Worm (Caenorhabditis elegans) whole organism, L1 larva: Measurements from ENCODE around the gene vig-1.

Experiments
- C34B4.2 ChIP-seq: sonication (generic microtip); optimal IDR thresholded peaks from 2 replicates; lab custom pipeline; 2017; ENCODE audit warnings: mild to moderate bottlenecking, missing genetic modification characterization, missing compliant biosample characterization
- F16B12.6 ChIP-seq: fragments of 150-350 bp; optimal IDR thresholded peaks from 2 replicates; lab custom pipeline; 2014; ENCODE audit warnings: missing biosample characterization, missing genetic modification characterization
- aha-1 ChIP-seq: fragments of 150-350 bp; optimal IDR thresholded peaks from 2 replicates; lab custom pipeline; 2014; ENCODE audit warnings: missing biosample characterization, missing genetic modification characterization
- ama-1 ChIP-seq: fragments of 150-350 bp; optimal IDR thresholded peaks from 2 replicates; lab custom pipeline; 2014
- ceh-63 ChIP-seq: fragments of 200-800 bp; sonication (Bioruptor generic); optimal IDR thresholded peaks from 2 replicates; lab custom pipeline; 2018; ENCODE audit warnings: mild to moderate bottlenecking, missing genetic modification characterization, missing compliant biosample characterization
- ceh-8 ChIP-seq: fragments of 200-800 bp; sonication (Bioruptor generic); optimal IDR thresholded peaks from 2 replicates; lab custom pipeline; 2018; ENCODE audit warnings: mild to moderate bottlenecking, missing genetic modification characterization, moderate library complexity, missing compliant biosample characterization
- ceh-82 ChIP-seq, 3 experiments: fragments of 150-350 bp in 1 of 3; sonication (generic microtip) in 2 of 3; optimal IDR thresholded peaks; 2 replicates each; lab custom pipeline; 2014 to 2017; ENCODE audit warnings: missing biosample characterization in 3 of 3, missing genetic modification characterization in 3 of 3
- ceh-88 ChIP-seq: fragments of 200-800 bp; sonication (Bioruptor generic); IDR thresholded peaks from 2 replicates; pipeline ENCODE4 v1.3.6; 2022; ENCODE audit warnings: missing genetic modification characterization, missing compliant biosample characterization
- ceh-90 ChIP-seq: sonication (generic microtip); optimal IDR thresholded peaks from 2 replicates; lab custom pipeline; 2016; ENCODE audit warnings: missing genetic modification characterization, missing compliant biosample characterization
- dsc-1 ChIP-seq: sonication (generic microtip); optimal IDR thresholded peaks from 2 replicates; lab custom pipeline; 2016; ENCODE audit warnings: mild to moderate bottlenecking, missing genetic modification characterization, missing compliant biosample characterization
- egl-13 ChIP-seq: sonication (generic microtip); optimal IDR thresholded peaks from 2 replicates; lab custom pipeline; 2016; ENCODE audit warnings: missing genotype, missing genetic modification reagents, missing genetic modification characterization, missing compliant biosample characterization
- elt-2 ChIP-seq: sonication (generic microtip); optimal IDR thresholded peaks from 2 replicates; lab custom pipeline; 2016; ENCODE audit warnings: missing genetic modification characterization, mild to moderate bottlenecking, inconsistent platforms, missing compliant biosample characterization, missing genetic modification reagents
- elt-3 ChIP-seq, 6 experiments: fragments of 150-350 bp in 1 of 6; sonication (generic microtip); optimal IDR thresholded peaks; 2 replicates each; lab custom pipeline; 2017 to 2018; ENCODE audit warnings: missing biosample characterization in 6 of 6, missing genetic modification characterization in 6 of 6, inconsistent platforms in 1 of 6
- ets-5 ChIP-seq: fragments of 200-800 bp; sonication (Bioruptor generic); IDR thresholded peaks from 2 replicates; pipeline ENCODE4 v1.3.6; 2022; ENCODE audit warnings: missing genetic modification characterization, missing compliant biosample characterization
- fkh-8 ChIP-seq: sonication (generic microtip); optimal IDR thresholded peaks from 2 replicates; lab custom pipeline; 2016; ENCODE audit warnings: mild to moderate bottlenecking, missing genetic modification characterization, missing compliant biosample characterization
- hlh-4 ChIP-seq: sonication (generic microtip); optimal IDR thresholded peaks from 2 replicates; lab custom pipeline; 2016; ENCODE audit warnings: mild to moderate bottlenecking, missing genetic modification characterization, missing compliant biosample characterization
- hpl-2 ChIP-seq: fragments of 150-350 bp; optimal IDR thresholded peaks from 2 replicates; lab custom pipeline; 2014; ENCODE audit warnings: missing biosample characterization, missing genetic modification reagents, missing genetic modification characterization
- irx-1 ChIP-seq: sonication (generic microtip); optimal IDR thresholded peaks from 2 replicates; lab custom pipeline; 2016; ENCODE audit warnings: missing genetic modification characterization, missing compliant biosample characterization
- jun-1 ChIP-seq: fragments of 150-350 bp; optimal IDR thresholded peaks from 2 replicates; lab custom pipeline; 2014; ENCODE audit warnings: missing biosample characterization, missing genetic modification reagents, missing genetic modification characterization
- lin-14 ChIP-seq: fragments of 200-800 bp; sonication (Bioruptor generic); optimal IDR thresholded peaks from 2 replicates; lab custom pipeline; 2018; ENCODE audit warnings: mild to moderate bottlenecking, missing genetic modification characterization, moderate library complexity, missing compliant biosample characterization
- lin-15B ChIP-seq: fragments of 150-350 bp; sonication (generic microtip); optimal IDR thresholded peaks from 3 replicates; lab custom pipeline; 2014; ENCODE audit warnings: missing biosample characterization, missing genetic modification characterization
- lin-39 ChIP-seq: fragments of 150-350 bp; optimal IDR thresholded peaks from 2 replicates; lab custom pipeline; 2014; ENCODE audit warnings: missing biosample characterization, missing genetic modification reagents, missing genetic modification characterization
- lir-3 ChIP-seq: sonication (generic microtip); optimal IDR thresholded peaks from 2 replicates; lab custom pipeline; 2016; ENCODE audit warnings: mild to moderate bottlenecking, missing genetic modification characterization, moderate library complexity, missing compliant biosample characterization; ENCODE audit not compliant: poor library complexity
- lsy-2 ChIP-seq, 2 experiments: fragments of 150-350 bp; optimal IDR thresholded peaks; 2 replicates each; lab custom pipeline; 2014; ENCODE audit warnings: missing biosample characterization in 2 of 2, missing genetic modification characterization in 2 of 2
- mdl-1 ChIP-seq, 2 experiments: fragments of 150-350 bp; optimal IDR thresholded peaks; 2 replicates each; lab custom pipeline; 2014 to 2017; ENCODE audit warnings: missing biosample characterization in 2 of 2, missing genetic modification characterization in 2 of 2, inconsistent platforms in 1 of 2
- nhr-11 ChIP-seq: fragments of 150-350 bp; optimal IDR thresholded peaks from 2 replicates; lab custom pipeline; 2014; ENCODE audit warnings: missing biosample characterization, missing genetic modification characterization
- nhr-19 ChIP-seq: fragments of 200-800 bp; sonication (Bioruptor generic); conservative IDR thresholded peaks from 2 replicates; pipeline ENCODE4 v1.3.6; 2022; ENCODE audit warnings: missing genetic modification characterization, missing compliant biosample characterization
- nhr-237 ChIP-seq: fragments of 150-350 bp; optimal IDR thresholded peaks from 2 replicates; lab custom pipeline; 2014; ENCODE audit warnings: missing biosample characterization, missing genetic modification characterization
- nhr-28 ChIP-seq: fragments of 150-350 bp; optimal IDR thresholded peaks from 2 replicates; lab custom pipeline; 2014; ENCODE audit warnings: missing biosample characterization, missing genetic modification characterization
- nhr-47 ChIP-seq: sonication (generic microtip); optimal IDR thresholded peaks from 2 replicates; lab custom pipeline; 2016; ENCODE audit warnings: mild to moderate bottlenecking, missing genetic modification characterization, moderate library complexity, missing compliant biosample characterization
- nhr-71 ChIP-seq: sonication (generic microtip); optimal IDR thresholded peaks from 2 replicates; lab custom pipeline; 2016; ENCODE audit warnings: mild to moderate bottlenecking, missing genetic modification characterization, moderate library complexity, missing compliant biosample characterization
- nhr-76 ChIP-seq: sonication (generic microtip); optimal IDR thresholded peaks from 2 replicates; lab custom pipeline; 2017; ENCODE audit warnings: missing biosample characterization, missing genetic modification characterization
- nhr-77 ChIP-seq: fragments of 150-350 bp; optimal IDR thresholded peaks from 2 replicates; lab custom pipeline; 2014; ENCODE audit warnings: missing biosample characterization, missing genetic modification characterization
- nhr-84 ChIP-seq: sonication (generic microtip); optimal IDR thresholded peaks from 2 replicates; lab custom pipeline; 2017; ENCODE audit warnings: missing biosample characterization, missing genetic modification characterization
- nhr-90 ChIP-seq: sonication (generic microtip); optimal IDR thresholded peaks from 2 replicates; lab custom pipeline; 2016; ENCODE audit warnings: mild to moderate bottlenecking, missing genetic modification characterization, missing compliant biosample characterization; ENCODE audit not compliant: poor library complexity
- rnt-1 ChIP-seq: sonication (generic microtip); optimal IDR thresholded peaks from 2 replicates; lab custom pipeline; 2016; ENCODE audit warnings: mild to moderate bottlenecking, missing genetic modification characterization, moderate library complexity, missing compliant biosample characterization
- skn-1 ChIP-seq: fragments of 150-350 bp; optimal IDR thresholded peaks from 2 replicates; lab custom pipeline; 2014; ENCODE audit warnings: missing biosample characterization, missing genetic modification characterization
- sox-4 ChIP-seq: sonication (generic microtip); optimal IDR thresholded peaks from 2 replicates; lab custom pipeline; 2016; ENCODE audit warnings: missing genetic modification characterization, missing compliant biosample characterization
- sptf-1 ChIP-seq: fragments of 150-350 bp; optimal IDR thresholded peaks from 2 replicates; lab custom pipeline; 2014; ENCODE audit warnings: missing biosample characterization, missing genetic modification characterization
- sup-37 ChIP-seq: fragments of 200-800 bp; sonication (Bioruptor generic); optimal IDR thresholded peaks from 2 replicates; lab custom pipeline; 2018; ENCODE audit warnings: mild to moderate bottlenecking, missing genetic modification characterization, missing compliant biosample characterization
- unc-86 ChIP-seq: sonication (generic microtip); optimal IDR thresholded peaks from 2 replicates; lab custom pipeline; 2016; ENCODE audit warnings: missing genetic modification characterization, missing compliant biosample characterization
- zag-1 ChIP-seq: fragments of 150-350 bp; optimal IDR thresholded peaks from 2 replicates; lab custom pipeline; 2014; ENCODE audit warnings: missing biosample characterization, missing genetic modification characterization
- zip-4 ChIP-seq: fragments of 200-800 bp; sonication (Bioruptor generic); optimal IDR thresholded peaks from 2 replicates; lab custom pipeline; 2018; ENCODE audit warnings: mild to moderate bottlenecking, missing genetic modification characterization, moderate library complexity, missing compliant biosample characterization
- ztf-11 ChIP-seq, 2 experiments: sonication (generic microtip); optimal IDR thresholded peaks; 2 replicates each; lab custom pipeline; 2016 to 2017; ENCODE audit warnings: missing genetic modification characterization in 2 of 2, missing biosample characterization in 1 of 2, missing compliant biosample characterization in 1 of 2
- ztf-4 ChIP-seq: fragments of 150-350 bp; optimal IDR thresholded peaks from 2 replicates; lab custom pipeline; 2014; ENCODE audit warnings: missing biosample characterization, missing genetic modification characterization

The vig-1 gene

DNA sequence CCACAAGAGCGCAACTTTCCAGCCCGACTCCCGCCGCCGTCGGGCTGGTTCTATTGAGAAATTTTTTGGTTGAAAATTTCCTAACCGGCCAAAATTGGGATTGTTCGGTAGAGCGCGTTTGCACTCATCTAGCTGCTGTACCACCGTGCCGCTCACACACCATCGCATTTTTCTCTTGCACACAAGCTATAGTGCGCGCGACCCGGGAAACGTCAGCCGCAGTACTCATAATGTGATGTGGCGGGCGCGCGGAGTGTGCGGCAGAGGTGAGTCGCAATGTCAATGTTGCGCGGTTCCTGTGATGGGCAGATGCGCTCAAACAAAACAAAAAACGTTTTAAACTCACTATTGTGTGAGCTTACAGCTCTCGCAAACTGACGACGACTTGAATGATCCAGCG, 35.9 kb upstream of the vig-1 start:
- TF ChIP-seq sup-37 (GFP tag; lab: Kevin White, UChicago) (no peak), mdl-1 (tag; optimal IDR thresholded peaks at IDR 0.05; lab: Kevin White, UChicago) (no peak), irx-1 (tag; lab: Kevin White, UChicago) (no peak), fkh-8 (tag; lab: Kevin White, UChicago) (no peak), egl-13 (tag; lab: Kevin White, UChicago) (no peak), F16B12.6 (tag; lab: Kevin White, UChicago) (no peak), sptf-1 (no peak), jun-1 (tag; lab: Kevin White, UChicago) (no peak), ceh-90 (tag; lab: Kevin White, UChicago) (no peak), hlh-4 (tag; lab: Kevin White, UChicago) (no peak), ets-5 (GFP tag; lab: Robert Waterston, UW) (no peak), nhr-11 (no peak), ztf-4 (tag; lab: Kevin White, UChicago) (no peak), ceh-88 (no peak), lsy-2 (tag; optimal IDR thresholded peaks at IDR 0.05; lab: Kevin White, UChicago) (no peak), skn-1 (no peak)

DNA sequence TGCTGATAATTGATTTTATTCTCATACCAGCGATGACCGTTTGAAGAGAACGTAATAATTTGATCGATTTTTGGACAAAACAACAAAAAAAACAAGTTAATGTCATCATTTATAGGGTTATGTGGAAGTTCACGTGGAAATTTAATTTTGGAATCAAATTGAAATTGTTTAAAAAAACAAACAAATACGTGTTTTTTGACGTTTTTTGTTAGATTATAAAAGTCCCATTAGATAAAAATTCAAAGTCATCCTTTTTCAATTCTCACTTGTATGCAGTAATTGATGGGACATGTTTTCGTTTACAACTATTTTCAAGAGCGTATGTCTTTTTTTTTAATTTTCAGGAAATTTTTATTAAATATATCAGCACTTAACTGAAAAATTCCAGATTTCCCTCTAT, 35.3 kb upstream of the vig-1 start, which contains the start of the genes Y57G7A.6 and Y57G7A.3:
TSS of gene Y57G7A.6 (minus strand) at position 101 of the 400 bp plus-strand sequence.
TSS of gene Y57G7A.3 (plus strand) at position 269 of the 400 bp plus-strand sequence.
- TF ChIP-seq zip-4 = no peak
- no peak for TF ChIP-seq nhr-84 (tag; lab: Kevin White, UChicago)
- TF ChIP-seq lir-3 (tag; lab: Kevin White, UChicago) = no peak
- no peak for TF ChIP-seq rnt-1 (tag; lab: Kevin White, UChicago)
- TF ChIP-seq nhr-77 (tag; lab: Kevin White, UChicago) = no peak
- TF ChIP-seq aha-1 = no peak
- TF ChIP-seq nhr-28 (tag; lab: Kevin White, UChicago) = no peak
- TF ChIP-seq ama-1 = no peak
- TF ChIP-seq sox-4 = no peak
- TF ChIP-seq ceh-63 = no peak
- TF ChIP-seq F16B12.6 (tag; lab: Kevin White, UChicago) = no peak
- no peak for TF ChIP-seq dsc-1 (tag; lab: Kevin White, UChicago)
- no peak for TF ChIP-seq irx-1 (tag; lab: Kevin White, UChicago)
- TF ChIP-seq nhr-76 (tag; lab: Kevin White, UChicago) = no peak
- TF ChIP-seq lin-14 (GFP tag; lab: Kevin White, UChicago) = no peak
- TF ChIP-seq ceh-8 = no peak
- no peak for TF ChIP-seq ztf-11 (tag; optimal IDR thresholded peaks at IDR 0.05; lab: Kevin White, UChicago)

DNA sequence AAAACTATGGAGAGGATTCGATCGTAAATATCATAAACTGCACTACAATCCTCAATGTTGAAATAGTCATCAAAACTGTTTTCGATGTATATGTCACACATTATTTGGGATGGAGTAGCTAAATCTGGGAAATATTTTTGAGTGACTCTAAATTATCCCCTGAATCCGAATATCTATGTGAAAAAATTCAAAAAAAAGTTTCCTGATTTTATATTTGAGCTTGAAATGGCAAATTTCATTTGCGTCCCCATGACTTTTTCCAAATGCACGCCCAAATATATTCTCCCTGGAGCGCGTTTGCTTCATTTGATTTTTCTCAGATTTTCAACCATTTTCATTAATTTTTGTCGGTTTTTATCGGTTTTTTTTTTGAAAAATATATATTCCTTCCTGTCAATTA, 27.7 kb upstream of the vig-1 start, which contains the start of gene srz-64:
TSS of gene srz-64 (minus strand) at position 101 of the 400 bp plus-strand sequence.
- TF ChIP-seq nhr-90 = no peak
- no peak for TF ChIP-seq lin-15B (tag; lab: Kevin White, UChicago)
- TF ChIP-seq zip-4 = no peak
- TF ChIP-seq unc-86 = no peak
- no peak for TF ChIP-seq nhr-237 (tag; lab: Kevin White, UChicago)
- no peak for TF ChIP-seq lir-3 (tag; lab: Kevin White, UChicago)
- no peak for TF ChIP-seq zag-1
- TF ChIP-seq mdl-1 (tag; optimal IDR thresholded peaks at IDR 0.05; lab: Kevin White, UChicago) = no peak
- no peak for TF ChIP-seq ceh-82 (tag; optimal IDR thresholded peaks at IDR 0.05; lab: Kevin White, UChicago)
- no peak for TF ChIP-seq hpl-2 (GFP tag; lab: Kevin White, UChicago)
- TF ChIP-seq nhr-19 (GFP tag; lab: Robert Waterston, UW) = no peak
- no peak for TF ChIP-seq nhr-47 (tag; lab: Kevin White, UChicago)
- TF ChIP-seq nhr-71 (tag; lab: Kevin White, UChicago) = no peak
- no peak for TF ChIP-seq elt-3 (tag; optimal IDR thresholded peaks at IDR 0.05; lab: Kevin White, UChicago)
- TF ChIP-seq nhr-11 = no peak
- no peak for TF ChIP-seq C34B4.2
- no peak for TF ChIP-seq elt-2
- no peak for TF ChIP-seq rnt-1 (tag; lab: Kevin White, UChicago)
- no peak for TF ChIP-seq lin-39 (tag; lab: Kevin White, UChicago)
